Fruit fly (Drosophila melanogaster) whole organism, wandering third instar larva: ENCODE measurements around the gene mib2.

ENCODE experiments used
- Hr78 ChIP-seq: fragments of >200 bp; optimal IDR thresholded peaks from 2 replicates; lab custom pipeline; 2017; ENCODE audit warnings: missing biosample characterization, missing genetic modification characterization
- Mio ChIP-seq: sonication (Bioruptor generic); optimal IDR thresholded peaks from 2 replicates; lab custom pipeline; 2016; ENCODE audit warnings: missing biosample characterization, missing genetic modification characterization
- br ChIP-seq: fragments of 200-800 bp; sonication (Bioruptor generic); optimal IDR thresholded peaks from 2 replicates; lab custom pipeline; 2016; ENCODE audit warnings: missing biosample characterization, missing genetic modification characterization
- fru ChIP-seq: fragments of 200-800 bp; sonication (Bioruptor generic); optimal IDR thresholded peaks from 3 replicates; lab custom pipeline; 2016; ENCODE audit warnings: missing biosample characterization, mild to moderate bottlenecking, missing genetic modification characterization
- lola ChIP-seq: fragments of >200 bp; optimal IDR thresholded peaks from 2 replicates; lab custom pipeline; 2017; ENCODE audit warnings: missing biosample characterization, missing genetic modification characterization
- rgr ChIP-seq: fragments of 200-800 bp; sonication (Bioruptor generic); optimal IDR thresholded peaks from 3 replicates; lab custom pipeline; 2016; ENCODE audit warnings: missing biosample characterization, mild to moderate bottlenecking, missing genetic modification characterization
- sv ChIP-seq: fragments of 200-800 bp; sonication (Bioruptor generic); optimal IDR thresholded peaks from 3 replicates; lab custom pipeline; 2016; ENCODE audit warnings: missing biosample characterization, missing genetic modification characterization
- woc ChIP-seq: sonication (Bioruptor generic); optimal IDR thresholded peaks from 2 replicates; lab custom pipeline; 2016; ENCODE audit warnings: missing biosample characterization, mild to moderate bottlenecking, missing genetic modification characterization

DNA sequence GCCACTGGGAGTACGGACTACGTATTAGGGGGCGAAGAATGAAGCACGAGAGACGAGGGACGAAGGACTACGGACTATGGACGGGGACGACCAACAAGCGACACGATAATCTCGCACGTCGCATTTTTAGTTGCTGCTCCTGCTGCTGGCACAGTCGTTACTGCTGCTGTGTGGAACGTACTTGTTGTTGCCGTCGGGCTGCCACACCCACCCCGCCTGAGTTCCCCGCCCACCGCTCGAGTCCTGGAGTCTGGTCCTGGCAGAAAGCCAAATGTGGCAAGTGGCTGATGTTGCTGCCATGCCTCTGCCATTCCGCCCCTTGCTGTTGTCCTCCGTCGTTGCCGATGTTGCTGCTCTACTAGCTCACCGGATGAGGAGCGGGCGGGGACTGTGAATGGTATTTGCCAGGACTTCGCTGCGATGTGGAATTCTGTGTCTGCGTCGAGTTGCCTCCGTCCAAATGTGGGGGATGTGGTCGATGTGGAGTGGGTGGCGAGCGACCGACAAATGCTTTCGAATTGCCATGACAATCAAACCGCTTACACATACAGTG lies 21.4 kb upstream of the mib2 start:
- TF ChIP-seq rgr (no peak), br (GFP tag; lab: Kevin White, UChicago) (no peak), sv (GFP tag; lab: Kevin White, UChicago) (no peak), lola (no peak), Hr78 (GFP tag; lab: Kevin White, UChicago) (no peak), Mio (no peak), fru (no peak), woc (no peak)
